Fruit fly (Drosophila melanogaster) whole organism, embryonic: ENCODE data around the gene CG9674.

ENCODE experiments used
- Aef1 ChIP-seq: fragments of 200-800 bp; sonication (Bioruptor generic); IDR thresholded peaks from 3 replicates; pipeline ENCODE4 v1.3.6; 2022; ENCODE audit warnings: missing biosample characterization, missing genetic modification characterization
- BtbVII ChIP-seq: fragments of 200-800 bp; sonication (Bioruptor generic); optimal IDR thresholded peaks from 3 replicates; lab custom pipeline; 2017; ENCODE audit warnings: missing biosample characterization, mild to moderate bottlenecking, missing genetic modification characterization
- CG10147 ChIP-seq: fragments of 200-800 bp; sonication (Bioruptor generic); optimal IDR thresholded peaks from 2 replicates; lab custom pipeline; 2019; ENCODE audit warnings: missing biosample characterization, mild to moderate bottlenecking, missing genetic modification characterization, moderate library complexity
- CG10209 ChIP-seq: fragments of 200-800 bp; sonication (Bioruptor generic); optimal IDR thresholded peaks from 3 replicates; lab custom pipeline; 2017; ENCODE audit warnings: missing biosample characterization, mild to moderate bottlenecking, missing genetic modification characterization, missing genetic modification reagents
- CG10321 ChIP-seq: fragments of 200-800 bp; sonication (Bioruptor generic); IDR thresholded peaks from 2 replicates; pipeline ENCODE4 v1.3.6; 2022; ENCODE audit warnings: missing biosample characterization, missing genetic modification characterization
- CG10565 ChIP-seq: fragments of 200-800 bp; sonication (Bioruptor generic); optimal IDR thresholded peaks from 3 replicates; lab custom pipeline; 2016; ENCODE audit warnings: missing biosample characterization, mild to moderate bottlenecking, missing genetic modification characterization
- CG11696 ChIP-seq: fragments of 200-800 bp; sonication (Bioruptor generic); IDR thresholded peaks from 2 replicates; pipeline ENCODE4 v1.3.6; 2022; ENCODE audit warnings: missing biosample characterization, missing genetic modification characterization
- CG12071 ChIP-seq: fragments of 200-800 bp; sonication (Bioruptor generic); optimal IDR thresholded peaks from 3 replicates; lab custom pipeline; 2018; ENCODE audit warnings: missing biosample characterization, mild to moderate bottlenecking, missing genetic modification characterization
- CG12299 ChIP-seq: fragments of 200-800 bp; sonication (Bioruptor generic); optimal IDR thresholded peaks from 2 replicates; lab custom pipeline; 2018; ENCODE audit warnings: missing biosample characterization, mild to moderate bottlenecking, missing genetic modification characterization
- CG14710 ChIP-seq: fragments of 200-800 bp; sonication (Bioruptor generic); optimal IDR thresholded peaks from 3 replicates; lab custom pipeline; 2019; ENCODE audit warnings: missing biosample characterization, mild to moderate bottlenecking, missing genetic modification characterization, moderate library complexity
- CG1529 ChIP-seq: fragments of 200-800 bp; sonication (Bioruptor generic); optimal IDR thresholded peaks from 3 replicates; lab custom pipeline; 2018; ENCODE audit warnings: missing biosample characterization, missing genetic modification characterization
- CG1603 ChIP-seq: fragments of 200-800 bp; sonication (Bioruptor generic); optimal IDR thresholded peaks from 2 replicates; lab custom pipeline; 2019; ENCODE audit warnings: missing biosample characterization, mild to moderate bottlenecking, missing genetic modification characterization, moderate library complexity
- CG17829 ChIP-seq: fragments of 200-800 bp; optimal IDR thresholded peaks from 2 replicates; lab custom pipeline; 2019; ENCODE audit warnings: missing biosample characterization, mild to moderate bottlenecking, missing genetic modification characterization, moderate library complexity
- CG2889 ChIP-seq: fragments of 200-800 bp; sonication (Bioruptor generic); IDR thresholded peaks from 3 replicates; pipeline ENCODE4 v1.3.6; 2022; ENCODE audit warnings: missing biosample characterization, missing genetic modification characterization
- CG30020 ChIP-seq: fragments of 200-800 bp; optimal IDR thresholded peaks from 2 replicates; lab custom pipeline; 2019; ENCODE audit warnings: missing biosample characterization, mild to moderate bottlenecking, missing genetic modification characterization, moderate library complexity
- CG32767 ChIP-seq: fragments of 200-800 bp; sonication (Bioruptor generic); IDR thresholded peaks from 2 replicates; pipeline ENCODE4 v1.3.6; 2022; ENCODE audit warnings: missing biosample characterization, missing genetic modification characterization
- CG32772 ChIP-seq: fragments of 200-800 bp; sonication (Bioruptor generic); IDR thresholded peaks from 2 replicates; pipeline ENCODE4 v1.3.6; 2022; ENCODE audit warnings: missing biosample characterization, missing genetic modification characterization
- CG3281 ChIP-seq: fragments of 200-800 bp; sonication (Bioruptor generic); optimal IDR thresholded peaks from 3 replicates; lab custom pipeline; 2017; ENCODE audit warnings: missing biosample characterization, mild to moderate bottlenecking, missing genetic modification characterization
- CG3995 ChIP-seq: fragments of 200-800 bp; sonication (Bioruptor generic); optimal IDR thresholded peaks from 3 replicates; lab custom pipeline; 2016; ENCODE audit warnings: missing biosample characterization, missing genetic modification characterization
- CG9797 ChIP-seq: fragments of 200-800 bp; sonication (Bioruptor generic); optimal IDR thresholded peaks from 3 replicates; lab custom pipeline; 2018; ENCODE audit warnings: missing biosample characterization, mild to moderate bottlenecking, missing genetic modification characterization
- CG9817 ChIP-seq: fragments of 200-800 bp; sonication (Bioruptor generic); optimal IDR thresholded peaks from 2 replicates; lab custom pipeline; 2018; ENCODE audit warnings: missing biosample characterization, mild to moderate bottlenecking, missing genetic modification characterization, moderate library complexity
- Dip2 ChIP-seq: fragments of 200-800 bp; sonication (Bioruptor generic); IDR thresholded peaks from 2 replicates; pipeline ENCODE4 v1.3.6; 2022; ENCODE audit warnings: missing biosample characterization, missing genetic modification characterization
- Fer2 ChIP-seq: fragments of 200-800 bp; sonication (Bioruptor generic); optimal IDR thresholded peaks from 2 replicates; lab custom pipeline; 2018; ENCODE audit warnings: missing biosample characterization, mild to moderate bottlenecking, missing genetic modification characterization, moderate library complexity
- H15 ChIP-seq: fragments of 200-800 bp; sonication (Bioruptor generic); IDR thresholded peaks from 3 replicates; pipeline ENCODE4 v1.3.6; 2022; ENCODE audit warnings: missing biosample characterization, missing genetic modification characterization
- Hand ChIP-seq: fragments of 200-800 bp; sonication (Bioruptor generic); optimal IDR thresholded peaks from 2 replicates; lab custom pipeline; 2017; ENCODE audit warnings: mild to moderate bottlenecking, missing biosample characterization, missing genetic modification reagents, missing genetic modification characterization
- HmgD ChIP-seq: fragments of 200-800 bp; sonication (Bioruptor generic); optimal IDR thresholded peaks from 3 replicates; lab custom pipeline; 2016; ENCODE audit warnings: missing biosample characterization, missing genetic modification characterization
- Med ChIP-seq: fragments of 200-800 bp; sonication (Bioruptor generic); peaks from one replicate; lab custom pipeline; 2016; ENCODE audit warnings: missing biosample characterization, missing genetic modification characterization, mild to moderate bottlenecking, inconsistent platforms, moderate library complexity
- Six4 ChIP-seq: fragments of 200-800 bp; sonication (Bioruptor generic); optimal IDR thresholded peaks from 2 replicates; lab custom pipeline; 2016; ENCODE audit warnings: missing biosample characterization, missing genetic modification characterization
- amos ChIP-seq: fragments of 200-800 bp; sonication (Bioruptor generic); IDR thresholded peaks from 2 replicates; pipeline ENCODE4 v1.3.6; 2022; ENCODE audit warnings: missing biosample characterization, missing genetic modification characterization; ENCODE audit not compliant: partially characterized antibody
- bsh ChIP-seq, 2 experiments: fragments of 200-800 bp; sonication (Bioruptor generic); optimal IDR thresholded peaks; 2 replicates each; lab custom pipeline; 2017 to 2018; ENCODE audit warnings: mild to moderate bottlenecking in 2 of 2, missing biosample characterization in 2 of 2, missing genetic modification characterization in 2 of 2, moderate library complexity in 1 of 2
- btn ChIP-seq: fragments of 200-800 bp; sonication (Bioruptor generic); optimal IDR thresholded peaks from 2 replicates; lab custom pipeline; 2016; ENCODE audit warnings: missing biosample characterization, missing genetic modification characterization
- caup ChIP-seq: fragments of 200-800 bp; sonication (Bioruptor generic); optimal IDR thresholded peaks from 3 replicates; lab custom pipeline; 2017; ENCODE audit warnings: missing biosample characterization, mild to moderate bottlenecking, missing genetic modification characterization, moderate library complexity; ENCODE audit not compliant: severe bottlenecking
- cwo ChIP-seq: fragments of 200-800 bp; sonication (Bioruptor generic); optimal IDR thresholded peaks from 3 replicates; lab custom pipeline; 2017; ENCODE audit warnings: missing biosample characterization, missing genetic modification characterization, mild to moderate bottlenecking, moderate library complexity, missing genetic modification reagents
- danr ChIP-seq: fragments of 200-800 bp; sonication (Bioruptor generic); IDR thresholded peaks from 2 replicates; pipeline ENCODE4 v1.3.6; 2022; ENCODE audit warnings: missing biosample characterization, missing genetic modification characterization
- dati ChIP-seq: fragments of 200-800 bp; sonication (Bioruptor generic); IDR thresholded peaks from 2 replicates; pipeline ENCODE4 v1.3.6; 2022; ENCODE audit warnings: missing biosample characterization, missing genetic modification characterization
- dm ChIP-seq: fragments of 200-800 bp; sonication (Bioruptor generic); optimal IDR thresholded peaks from 3 replicates; lab custom pipeline; 2016; ENCODE audit warnings: missing biosample characterization, missing genetic modification characterization
- fru ChIP-seq: fragments of >200 bp; optimal IDR thresholded peaks from 2 replicates; lab custom pipeline; 2017
- fu2 ChIP-seq: fragments of 200-800 bp; sonication (Bioruptor generic); optimal IDR thresholded peaks from 2 replicates; lab custom pipeline; 2016; ENCODE audit warnings: missing biosample characterization, missing genetic modification characterization
- gsb ChIP-seq: fragments of 200-800 bp; sonication (Bioruptor generic); IDR thresholded peaks from 2 replicates; pipeline ENCODE4 v1.3.6; 2022; ENCODE audit warnings: missing biosample characterization, missing genetic modification characterization
- hbn ChIP-seq: fragments of 200-800 bp; sonication (Bioruptor generic); IDR thresholded peaks from 2 replicates; pipeline ENCODE4 v1.3.6; 2022; ENCODE audit warnings: missing biosample characterization, missing genetic modification characterization; ENCODE audit not compliant: partially characterized antibody
- luna ChIP-seq: fragments of 200-800 bp; sonication (Bioruptor generic); optimal IDR thresholded peaks from 2 replicates; lab custom pipeline; 2016; ENCODE audit warnings: missing biosample characterization, missing genetic modification characterization
- odd ChIP-seq: fragments of 200-800 bp; sonication (Bioruptor generic); optimal IDR thresholded peaks from 2 replicates; lab custom pipeline; 2017; ENCODE audit warnings: missing biosample characterization, mild to moderate bottlenecking, missing genetic modification characterization
- onecut ChIP-seq: fragments of 200-800 bp; sonication (Bioruptor generic); IDR thresholded peaks from 2 replicates; pipeline ENCODE4 v1.3.6; 2022; ENCODE audit warnings: missing biosample characterization, missing genetic modification characterization
- ro ChIP-seq: fragments of 200-800 bp; sonication (Bioruptor generic); IDR thresholded peaks from 2 replicates; pipeline ENCODE4 v1.3.6; 2022; ENCODE audit warnings: missing biosample characterization, missing genetic modification characterization
- slp2 ChIP-seq: fragments of 200-800 bp; sonication (Bioruptor generic); optimal IDR thresholded peaks from 2 replicates; lab custom pipeline; 2016; ENCODE audit warnings: missing biosample characterization, missing genetic modification characterization
- sqz ChIP-seq: fragments of 200-800 bp; sonication (Bioruptor generic); optimal IDR thresholded peaks from 3 replicates; lab custom pipeline; 2018; ENCODE audit warnings: missing biosample characterization, mild to moderate bottlenecking, missing genetic modification characterization
- ssp ChIP-seq: fragments of 200-800 bp; sonication (Bioruptor generic); IDR thresholded peaks from 2 replicates; pipeline ENCODE4 v1.3.6; 2022; ENCODE audit warnings: missing biosample characterization, missing genetic modification characterization
- sug ChIP-seq: fragments of 200-800 bp; optimal IDR thresholded peaks from 2 replicates; lab custom pipeline; 2019; ENCODE audit warnings: missing biosample characterization, mild to moderate bottlenecking, missing genetic modification characterization, moderate library complexity
- vfl ChIP-seq: fragments of 200-800 bp; sonication (Bioruptor generic); optimal IDR thresholded peaks from 2 replicates; lab custom pipeline; 2016; ENCODE audit warnings: missing biosample characterization, missing genetic modification characterization
- wor ChIP-seq: fragments of 200-800 bp; sonication (Bioruptor generic); IDR thresholded peaks from 2 replicates; pipeline ENCODE4 v1.3.6; 2022; ENCODE audit warnings: missing biosample characterization, missing genetic modification characterization
- zen2 ChIP-seq: fragments of 200-800 bp; sonication (Bioruptor generic); IDR thresholded peaks from 3 replicates; pipeline ENCODE4 v1.3.6; 2022; ENCODE audit warnings: missing biosample characterization, missing genetic modification characterization; ENCODE audit not compliant: partially characterized antibody
- zf30C ChIP-seq: fragments of 200-800 bp; sonication (Bioruptor generic); optimal IDR thresholded peaks from 3 replicates; lab custom pipeline; 2018; ENCODE audit warnings: missing biosample characterization, mild to moderate bottlenecking, missing genetic modification characterization

The CG9674 gene

dm6 chr3L:16808139-16808538 is 608 bp upstream of the CG9674 start (continued):
- TF ChIP-seq amos (no peak; the same call in 1 of the 2 replicates), vfl (GFP tag; lab: Kevin White, UChicago) (peak; percentile 27), CG11696 (GFP tag; lab: Robert Waterston, UW) (no peak), sqz (GFP tag; lab: Kevin White, UChicago) (peak; percentile 42), gsb (no peak), ro (GFP tag; lab: Robert Waterston, UW) (no peak), sug (peak; percentile 43), bsh (GFP tag; optimal IDR thresholded peaks at IDR 0.05; lab: Kevin White, UChicago) (no peak), zf30C (no peak), CG14710 (tag; lab: Kevin White, UChicago) (peak; percentile 61), CG32767 (no peak), fru (no peak), Hand (GFP tag; lab: Kevin White, UChicago) (no peak), btn (no peak), CG3995 (GFP tag; lab: Kevin White, UChicago) (peak; percentile 33), CG30020 (peak; percentile 24), CG12299 (tag; lab: Kevin White, UChicago) (no peak), Dip2 (no peak), hbn (GFP tag; lab: Robert Waterston, UW) (no peak), CG17829 (tag; lab: Kevin White, UChicago) (peak; percentile 25), Fer2 (no peak), slp2 (GFP tag; lab: Kevin White, UChicago) (no peak), Six4 (GFP tag; lab: Kevin White, UChicago) (no peak), CG3281 (GFP tag; lab: Kevin White, UChicago) (no peak), CG2889 (no peak), dati (GFP tag; lab: Robert Waterston, UW) (no peak), danr (GFP tag; lab: Robert Waterston, UW) (no peak), fu2 (GFP tag; lab: Kevin White, UChicago) (no peak), H15 (GFP tag; lab: Robert Waterston, UW) (0 out of 3 replicates have a peak, but pooled peaks have one; percentile 12), CG1603 (tag; lab: Kevin White, UChicago) (peak; percentile 77), CG12071 (GFP tag; lab: Kevin White, UChicago) (no peak), BtbVII (GFP tag; lab: Kevin White, UChicago) (no peak), CG10321 (no peak), CG9797 (peak; percentile 89), dm (peak; percentile 88), luna (GFP tag; lab: Kevin White, UChicago) (no peak), CG9817 (tag; lab: Kevin White, UChicago) (no peak), ssp (peak; percentile 48; the same call in 1 of the 2 replicates), zen2 (GFP tag; lab: Robert Waterston, UW) (no peak), CG1529 (GFP tag; lab: Kevin White, UChicago) (no peak), CG10147 (GFP tag; lab: Kevin White, UChicago) (no peak), cwo (GFP tag; lab: Kevin White, UChicago) (no peak), odd (no peak), Aef1 (GFP tag; lab: Robert Waterston, UW) (peak; percentile 19; the same call in 1 of the 3 replicates), CG10209 (GFP tag; lab: Kevin White, UChicago) (no peak), wor (GFP tag; lab: Robert Waterston, UW) (no peak), CG32772 (GFP tag; lab: Robert Waterston, UW) (no peak), caup (GFP tag; lab: Kevin White, UChicago) (no peak), CG10565 (GFP tag; lab: Kevin White, UChicago) (no peak), HmgD (GFP tag; lab: Kevin White, UChicago) (peak; percentile 54), onecut (GFP tag; lab: Robert Waterston, UW) (no peak), Med (GFP tag; lab: Kevin White, UChicago) (peak; percentile 81)
